Fruit fly (Drosophila melanogaster) whole organism, embryonic: ENCODE results near the gene frj.

Experiments used
- ATbp ChIP-seq: fragments of 200-800 bp; sonication (Bioruptor generic); optimal IDR thresholded peaks from 2 replicates; lab custom pipeline; 2017; ENCODE audit warnings: missing biosample characterization, mild to moderate bottlenecking, missing genetic modification characterization, missing genetic modification reagents
- Blimp-1 ChIP-seq: fragments of 200-800 bp; sonication (Bioruptor generic); optimal IDR thresholded peaks from 3 replicates; lab custom pipeline; 2018; ENCODE audit warnings: missing biosample characterization, missing genetic modification characterization, mild to moderate bottlenecking, moderate library complexity, missing genetic modification reagents
- BtbVII ChIP-seq: fragments of 200-800 bp; sonication (Bioruptor generic); optimal IDR thresholded peaks from 3 replicates; lab custom pipeline; 2017; ENCODE audit warnings: missing biosample characterization, mild to moderate bottlenecking, missing genetic modification characterization
- CG10267 ChIP-seq: fragments of 200-800 bp; sonication (Bioruptor generic); optimal IDR thresholded peaks from 2 replicates; lab custom pipeline; 2018; ENCODE audit warnings: missing biosample characterization, mild to moderate bottlenecking, missing genetic modification characterization, moderate library complexity
- CG11560 ChIP-seq: fragments of 200-800 bp; sonication (Bioruptor generic); IDR thresholded peaks from 3 replicates; pipeline ENCODE4 v1.3.6; 2022; ENCODE audit warnings: missing biosample characterization, missing genetic modification characterization
- CG12104 ChIP-seq: fragments of 200-800 bp; sonication (Bioruptor generic); optimal IDR thresholded peaks from 3 replicates; lab custom pipeline; 2016; ENCODE audit warnings: missing biosample characterization, missing genetic modification characterization
- CG12155 ChIP-seq: fragments of 200-800 bp; sonication (Bioruptor generic); optimal IDR thresholded peaks from 3 replicates; lab custom pipeline; 2016; ENCODE audit warnings: missing biosample characterization, missing genetic modification characterization
- CG12219 ChIP-seq: fragments of 200-800 bp; sonication (Bioruptor generic); optimal IDR thresholded peaks from 3 replicates; lab custom pipeline; 2018; ENCODE audit warnings: missing biosample characterization, mild to moderate bottlenecking, missing genetic modification characterization
- CG14965 ChIP-seq: fragments of 200-800 bp; sonication (Bioruptor generic); optimal IDR thresholded peaks from 2 replicates; lab custom pipeline; 2016; ENCODE audit warnings: missing biosample characterization, missing genetic modification characterization, borderline replicate concordance
- CG15269 ChIP-seq: fragments of 200-800 bp; sonication (Bioruptor generic); optimal IDR thresholded peaks from 2 replicates; lab custom pipeline; 2018; ENCODE audit warnings: missing biosample characterization, mild to moderate bottlenecking, missing genetic modification characterization, moderate library complexity
- CG17802 ChIP-seq: fragments of 200-800 bp; sonication (Bioruptor generic); optimal IDR thresholded peaks from 2 replicates; lab custom pipeline; 2018; ENCODE audit warnings: missing biosample characterization, mild to moderate bottlenecking, missing genetic modification characterization, moderate library complexity
- CG1792 ChIP-seq: fragments of 200-800 bp; sonication (Bioruptor generic); optimal IDR thresholded peaks from 2 replicates; lab custom pipeline; 2016; ENCODE audit warnings: missing biosample characterization, missing genetic modification characterization
- CG18011 ChIP-seq: fragments of 200-800 bp; sonication (Bioruptor generic); optimal IDR thresholded peaks from 2 replicates; lab custom pipeline; 2017; ENCODE audit warnings: missing biosample characterization, missing genetic modification characterization, mild to moderate bottlenecking, moderate library complexity, missing genotype
- CG2875 ChIP-seq: fragments of 200-800 bp; sonication (Bioruptor generic); optimal IDR thresholded peaks from 2 replicates; lab custom pipeline; 2017; ENCODE audit warnings: missing biosample characterization, mild to moderate bottlenecking, missing genetic modification characterization, missing genetic modification reagents
- CG3065 ChIP-seq: fragments of 200-800 bp; sonication (Bioruptor generic); optimal IDR thresholded peaks from 2 replicates; lab custom pipeline; 2016; ENCODE audit warnings: missing biosample characterization, missing genetic modification characterization
- CG31388 ChIP-seq: fragments of 200-800 bp; sonication (Bioruptor generic); optimal IDR thresholded peaks from 2 replicates; lab custom pipeline; 2016; ENCODE audit warnings: missing biosample characterization, missing genetic modification characterization
- CG33213 ChIP-seq: fragments of 200-800 bp; sonication (Bioruptor generic); optimal IDR thresholded peaks from 3 replicates; lab custom pipeline; 2016; ENCODE audit warnings: missing biosample characterization, missing genetic modification characterization
- CG42726 ChIP-seq: fragments of 200-800 bp; sonication (Bioruptor generic); IDR thresholded peaks from 2 replicates; pipeline ENCODE4 v1.3.6; 2022; ENCODE audit warnings: missing biosample characterization, missing genetic modification characterization; ENCODE audit not compliant: partially characterized antibody
- CG7786 ChIP-seq: fragments of 200-800 bp; sonication (Bioruptor generic); optimal IDR thresholded peaks from 2 replicates; lab custom pipeline; 2016; ENCODE audit warnings: missing biosample characterization, missing genetic modification characterization
- CG7987 ChIP-seq: fragments of 200-800 bp; sonication (Bioruptor generic); optimal IDR thresholded peaks from 2 replicates; lab custom pipeline; 2018; ENCODE audit warnings: missing biosample characterization, mild to moderate bottlenecking, missing genetic modification characterization, moderate library complexity
- CG9817 ChIP-seq: fragments of 200-800 bp; sonication (Bioruptor generic); optimal IDR thresholded peaks from 2 replicates; lab custom pipeline; 2018; ENCODE audit warnings: missing biosample characterization, mild to moderate bottlenecking, missing genetic modification characterization, moderate library complexity
- CHES-1-like ChIP-seq: fragments of 200-800 bp; sonication (Bioruptor generic); optimal IDR thresholded peaks from 2 replicates; lab custom pipeline; 2016; ENCODE audit warnings: missing biosample characterization, missing genetic modification characterization
- E2f1 ChIP-seq: fragments of 200-800 bp; sonication (Bioruptor generic); IDR thresholded peaks from 2 replicates; pipeline ENCODE4 v1.3.6; 2022; ENCODE audit warnings: missing biosample characterization, missing genetic modification characterization
- Fer3 ChIP-seq: fragments of 200-800 bp; sonication (Bioruptor generic); optimal IDR thresholded peaks from 2 replicates; lab custom pipeline; 2018; ENCODE audit warnings: missing biosample characterization, mild to moderate bottlenecking, missing genetic modification characterization, moderate library complexity
- HLH54F ChIP-seq: fragments of 200-800 bp; sonication (Bioruptor generic); optimal IDR thresholded peaks from 3 replicates; lab custom pipeline; 2016; ENCODE audit warnings: missing biosample characterization, missing genetic modification characterization
- HmgZ ChIP-seq: fragments of 200-800 bp; sonication (Bioruptor generic); optimal IDR thresholded peaks from 2 replicates; lab custom pipeline; 2018; ENCODE audit warnings: missing biosample characterization, mild to moderate bottlenecking, missing genetic modification characterization
- NFAT ChIP-seq: fragments of 200-800 bp; sonication (Bioruptor generic); IDR thresholded peaks from 2 replicates; pipeline ENCODE4 v1.3.6; 2022; ENCODE audit warnings: missing biosample characterization, missing genetic modification characterization
- PHDP ChIP-seq: fragments of 200-800 bp; sonication (Bioruptor generic); optimal IDR thresholded peaks from 3 replicates; lab custom pipeline; 2018; ENCODE audit warnings: missing biosample characterization, mild to moderate bottlenecking, missing genetic modification characterization, moderate library complexity
- Sry-δ ChIP-seq: fragments of 200-800 bp; sonication (Bioruptor generic); optimal IDR thresholded peaks from 2 replicates; lab custom pipeline; 2016; ENCODE audit warnings: missing biosample characterization, missing genetic modification characterization
- TFAM ChIP-seq: fragments of 200-800 bp; sonication (Bioruptor generic); optimal IDR thresholded peaks from 2 replicates; lab custom pipeline; 2017; ENCODE audit warnings: missing biosample characterization, missing genetic modification characterization, inconsistent platforms
- ap ChIP-seq: fragments of 200-800 bp; sonication (Bioruptor generic); IDR thresholded peaks from 2 replicates; pipeline ENCODE4 v1.3.6; 2022; ENCODE audit warnings: missing biosample characterization, missing genetic modification characterization
- ash1 ChIP-seq: fragments of 200-800 bp; sonication (Bioruptor generic); optimal IDR thresholded peaks from 2 replicates; lab custom pipeline; 2018; ENCODE audit warnings: missing biosample characterization, mild to moderate bottlenecking, missing genetic modification characterization
- croc ChIP-seq: fragments of 200-800 bp; sonication (Bioruptor generic); conservative IDR thresholded peaks from 3 replicates; pipeline ENCODE4 v1.3.6; 2022; ENCODE audit warnings: missing biosample characterization, missing genetic modification characterization
- da ChIP-seq: fragments of 200-800 bp; sonication (Bioruptor generic); optimal IDR thresholded peaks from 2 replicates; lab custom pipeline; 2016; ENCODE audit warnings: missing biosample characterization, missing genetic modification characterization
- dmrt11E ChIP-seq: fragments of 200-800 bp; sonication (Bioruptor generic); optimal IDR thresholded peaks from 3 replicates; lab custom pipeline; 2018; ENCODE audit warnings: missing biosample characterization, mild to moderate bottlenecking, missing genetic modification characterization, moderate library complexity
- emc ChIP-seq: fragments of 200-800 bp; sonication (Bioruptor generic); optimal IDR thresholded peaks from 2 replicates; lab custom pipeline; 2016; ENCODE audit warnings: missing biosample characterization, missing genetic modification characterization
- gsb-n ChIP-seq: fragments of 200-800 bp; sonication (Bioruptor generic); optimal IDR thresholded peaks from 3 replicates; lab custom pipeline; 2018; ENCODE audit warnings: missing biosample characterization, mild to moderate bottlenecking, missing genetic modification characterization
- h ChIP-seq: fragments of >200 bp; optimal IDR thresholded peaks from 2 replicates; lab custom pipeline; 2017
- jigr1 ChIP-seq: fragments of 200-800 bp; sonication (Bioruptor generic); IDR thresholded peaks from 3 replicates; pipeline ENCODE4 v1.3.6; 2022; ENCODE audit warnings: missing biosample characterization, missing genetic modification characterization
- lbe ChIP-seq: fragments of 200-800 bp; sonication (Bioruptor generic); optimal IDR thresholded peaks from 2 replicates; lab custom pipeline; 2016; ENCODE audit warnings: missing biosample characterization, mild to moderate bottlenecking, missing genetic modification characterization
- odd ChIP-seq: fragments of 200-800 bp; sonication (Bioruptor generic); optimal IDR thresholded peaks from 2 replicates; lab custom pipeline; 2017; ENCODE audit warnings: missing biosample characterization, mild to moderate bottlenecking, missing genetic modification characterization
- peb ChIP-seq: fragments of 200-800 bp; sonication (Bioruptor generic); IDR thresholded peaks from 2 replicates; pipeline ENCODE4 v1.3.6; 2022; ENCODE audit warnings: missing biosample characterization, missing genetic modification characterization
- pros ChIP-seq: fragments of 200-800 bp; sonication (Bioruptor generic); optimal IDR thresholded peaks from 3 replicates; lab custom pipeline; 2019; ENCODE audit warnings: missing biosample characterization, mild to moderate bottlenecking, missing genetic modification characterization, moderate library complexity
- psq ChIP-seq: fragments of 200-800 bp; sonication (Bioruptor generic); optimal IDR thresholded peaks from 2 replicates; lab custom pipeline; 2017; ENCODE audit warnings: missing biosample characterization, missing genetic modification characterization
- ranshi ChIP-seq: fragments of 200-800 bp; sonication (Bioruptor generic); IDR thresholded peaks from 2 replicates; pipeline ENCODE4 v1.3.6; 2022; ENCODE audit warnings: missing biosample characterization, missing genetic modification characterization
- seq ChIP-seq: fragments of 200-800 bp; sonication (Bioruptor generic); IDR thresholded peaks from 2 replicates; pipeline ENCODE4 v1.3.6; 2022; ENCODE audit warnings: missing biosample characterization, missing genetic modification characterization
- sim ChIP-seq: fragments of 200-800 bp; sonication (Bioruptor generic); IDR thresholded peaks from 2 replicates; pipeline ENCODE4 v1.3.6; 2022; ENCODE audit warnings: missing biosample characterization, missing genetic modification characterization
- slbo ChIP-seq: fragments of 200-800 bp; sonication (Bioruptor generic); IDR thresholded peaks from 2 replicates; pipeline ENCODE4 v1.3.6; 2022; ENCODE audit warnings: missing biosample characterization, missing genetic modification characterization
- tna ChIP-seq: fragments of 200-800 bp; sonication (Bioruptor generic); IDR thresholded peaks from 2 replicates; pipeline ENCODE4 v1.3.6; 2022; ENCODE audit warnings: missing biosample characterization, missing genetic modification characterization; ENCODE audit not compliant: partially characterized antibody
- twi ChIP-seq: fragments of 200-800 bp; optimal IDR thresholded peaks from 2 replicates; lab custom pipeline; 2019; ENCODE audit warnings: missing biosample characterization, mild to moderate bottlenecking, missing genetic modification characterization, moderate library complexity

Gene frj

DNA sequence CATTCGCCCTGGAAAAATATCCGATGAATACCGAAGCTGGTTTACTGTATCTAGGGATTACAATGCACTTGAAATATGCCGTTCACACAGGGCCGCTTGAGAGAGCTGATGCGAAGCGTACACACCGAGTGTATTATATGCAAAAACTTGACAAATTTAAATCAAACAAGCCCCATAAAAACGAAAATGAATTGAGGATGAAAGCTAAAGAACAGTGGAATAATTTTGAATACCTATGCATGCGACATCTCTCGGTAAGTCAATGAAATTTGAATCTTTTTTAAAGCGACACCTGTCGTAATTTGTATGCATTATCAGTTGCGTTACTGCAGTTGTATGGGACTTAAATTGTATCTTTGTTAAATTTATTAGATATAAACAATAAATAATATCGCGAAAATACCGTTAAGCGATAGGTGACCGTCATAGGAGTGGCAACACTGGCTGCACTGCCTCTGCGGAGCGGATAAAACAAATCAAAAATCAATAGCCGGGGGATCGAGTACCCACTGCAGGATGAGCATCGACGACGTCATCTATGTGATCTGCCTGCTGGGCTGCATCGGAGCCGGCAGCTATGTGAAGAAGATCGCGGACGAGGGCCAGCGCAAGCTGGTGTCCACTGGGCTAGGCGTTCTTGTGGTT, at the start of gene frj (continued):
- TF ChIP-seq CHES-1-like (GFP tag; lab: Kevin White, UChicago) (peak; percentile 71), gsb-n (tag; lab: Kevin White, UChicago) (peak; percentile 39), CG7786 (GFP tag; lab: Kevin White, UChicago) (peak; percentile 70), CG12219 (GFP tag; lab: Kevin White, UChicago) (no peak), BtbVII (GFP tag; lab: Kevin White, UChicago) (no peak), CG15269 (tag; lab: Kevin White, UChicago) (peak; percentile 69), peb (no peak; the same call in 1 of the 2 replicates), jigr1 (GFP tag; lab: Robert Waterston, UW) (0 out of 3 replicates have a peak, but pooled peaks have one; percentile 27), psq (GFP tag; lab: Kevin White, UChicago) (peak; percentile 50), CG10267 (tag; lab: Kevin White, UChicago) (peak; percentile 69), TFAM (GFP tag; lab: Kevin White, UChicago) (no peak), sim (no peak), CG7987 (no peak), emc (GFP tag; lab: Kevin White, UChicago) (peak; percentile 41), ash1 (no peak), HLH54F (GFP tag; lab: Kevin White, UChicago) (peak; percentile 70), CG3065 (peak; percentile 47), CG31388 (GFP tag; lab: Kevin White, UChicago) (peak; percentile 46), ATbp (GFP tag; lab: Kevin White, UChicago) (peak; percentile 6), da (GFP tag; lab: Kevin White, UChicago) (no peak), seq (no peak), NFAT (GFP tag; lab: Robert Waterston, UW) (peak; percentile 61), ap (no peak), CG12155 (GFP tag; lab: Kevin White, UChicago) (peak; percentile 45), ranshi (peak; percentile 55; the same call in 1 of the 2 replicates), Sry-δ (GFP tag; lab: Kevin White, UChicago) (peak; percentile 88), croc (GFP tag; lab: Robert Waterston, UW) (peak; percentile 30; the same call in 1 of the 3 replicates), CG14965 (no peak), twi (tag; lab: Kevin White, UChicago) (peak; percentile 40), CG17802 (tag; lab: Kevin White, UChicago) (peak; percentile 95), PHDP (tag; lab: Kevin White, UChicago) (peak; percentile 53), odd (no peak), HmgZ (tag; lab: Kevin White, UChicago) (peak; percentile 49), CG11560 (tag; lab: Robert Waterston, UW) (no peak), lbe (GFP tag; lab: Kevin White, UChicago) (peak; percentile 52), CG2875 (GFP tag; lab: Kevin White, UChicago) (peak; percentile 55), pros (GFP tag; lab: Kevin White, UChicago) (no peak), CG18011 (GFP tag; lab: Kevin White, UChicago) (no peak), CG42726 (GFP tag; lab: Robert Waterston, UW) (peak; percentile 59; the same call in 1 of the 2 replicates), dmrt11E (tag; lab: Kevin White, UChicago) (peak; percentile 46), CG1792 (GFP tag; lab: Kevin White, UChicago) (no peak), tna (GFP tag; lab: Robert Waterston, UW) (no peak), CG9817 (tag; lab: Kevin White, UChicago) (peak; percentile 62), h (no peak), CG12104 (GFP tag; lab: Kevin White, UChicago) (peak; percentile 43), CG33213 (GFP tag; lab: Kevin White, UChicago) (peak; percentile 76), Fer3 (tag; lab: Kevin White, UChicago) (peak; percentile 41), E2f1 (0 out of 2 replicates have a peak, but pooled peaks have one; percentile 32), Blimp-1 (GFP tag; lab: Kevin White, UChicago) (peak; percentile 55), slbo (GFP tag; lab: Robert Waterston, UW) (peak; percentile 84)
